Fruit fly (Drosophila melanogaster) whole organism, pupa: ENCODE measurements around the gene CG18731.

Source experiments
- CG12605 ChIP-seq: fragments of 200-800 bp; sonication (Bioruptor generic); IDR thresholded peaks from 2 replicates; pipeline ENCODE4 v1.3.6; 2022; ENCODE audit warnings: missing biosample characterization, missing genetic modification characterization
- CG13204 ChIP-seq: fragments of 200-800 bp; sonication (Bioruptor generic); optimal IDR thresholded peaks from 2 replicates; lab custom pipeline; 2018; ENCODE audit warnings: missing biosample characterization, mild to moderate bottlenecking, missing genetic modification characterization, moderate library complexity
- CG14655 ChIP-seq: fragments of 200-800 bp; sonication (Bioruptor generic); optimal IDR thresholded peaks from 3 replicates; lab custom pipeline; 2017; ENCODE audit warnings: mild to moderate bottlenecking, missing biosample characterization, missing genetic modification reagents, missing genetic modification characterization
- CG32121 ChIP-seq: fragments of 200-800 bp; sonication (Bioruptor generic); IDR thresholded peaks from 2 replicates; pipeline ENCODE4 v1.3.6; 2022; ENCODE audit warnings: missing biosample characterization, missing genetic modification characterization
- CG34367 ChIP-seq: fragments of 200-800 bp; sonication (Bioruptor generic); optimal IDR thresholded peaks from 2 replicates; lab custom pipeline; 2018; ENCODE audit warnings: missing biosample characterization, mild to moderate bottlenecking, missing genetic modification characterization
- CG8159 ChIP-seq: fragments of 200-800 bp; sonication (Bioruptor generic); optimal IDR thresholded peaks from 3 replicates; lab custom pipeline; 2018; ENCODE audit warnings: missing biosample characterization, mild to moderate bottlenecking, missing genetic modification characterization, moderate library complexity
- D1 ChIP-seq: fragments of 200-800 bp; sonication (Bioruptor generic); optimal IDR thresholded peaks from 2 replicates; lab custom pipeline; 2018; ENCODE audit warnings: missing biosample characterization, mild to moderate bottlenecking, missing genetic modification characterization, moderate library complexity
- EcR ChIP-seq: fragments of 200-800 bp; sonication (Bioruptor generic); optimal IDR thresholded peaks from 3 replicates; lab custom pipeline; 2019; ENCODE audit warnings: missing biosample characterization, missing genetic modification characterization, mild to moderate bottlenecking, moderate library complexity, missing genetic modification reagents
- Pif1B ChIP-seq: fragments of 200-800 bp; sonication (Bioruptor generic); optimal IDR thresholded peaks from 3 replicates; lab custom pipeline; 2016; ENCODE audit warnings: missing biosample characterization, missing genetic modification characterization
- fd96Ca ChIP-seq: fragments of 200-800 bp; sonication (Bioruptor generic); IDR thresholded peaks from 3 replicates; pipeline ENCODE4 v1.3.6; 2022; ENCODE audit warnings: missing biosample characterization, missing genetic modification characterization
- rn ChIP-seq: fragments of 200-800 bp; sonication (Bioruptor generic); IDR thresholded peaks from 2 replicates; pipeline ENCODE4 v1.3.6; 2022; ENCODE audit warnings: missing biosample characterization, missing genetic modification characterization

- TF ChIP-seq CG14655 (GFP tag; lab: Kevin White, UChicago) (no peak), D1 (tag; lab: Kevin White, UChicago) (no peak), CG13204 (GFP tag; lab: Kevin White, UChicago) (no peak), EcR (no peak), CG12605 (GFP tag; lab: Robert Waterston, UW) (no peak), Pif1B (GFP tag; lab: Kevin White, UChicago) (no peak), fd96Ca (GFP tag; lab: Robert Waterston, UW) (no peak), rn (GFP tag; lab: Robert Waterston, UW) (no peak), CG8159 (tag; lab: Kevin White, UChicago) (peak; percentile 24), CG34367 (tag; lab: Kevin White, UChicago) (peak; percentile 3), CG32121 (GFP tag; lab: Robert Waterston, UW) (no peak)
Observed at dm6 chr3R:29760042-29760441, 35.2 kb downstream of the CG18731 start.
